Fruit fly (Drosophila melanogaster) whole organism, embryonic: Measurements from ENCODE around the gene NimB5.

Source experiments
- Abd-B ChIP-seq: fragments of 200-800 bp; sonication (Bioruptor generic); optimal IDR thresholded peaks from 2 replicates; lab custom pipeline; 2018; ENCODE audit warnings: missing biosample characterization, mild to moderate bottlenecking, missing genetic modification characterization, moderate library complexity
- CG1602 ChIP-seq: fragments of 200-800 bp; sonication (Bioruptor generic); optimal IDR thresholded peaks from 3 replicates; lab custom pipeline; 2016; ENCODE audit warnings: missing biosample characterization, missing genetic modification characterization
- CG2120 ChIP-seq: fragments of 200-800 bp; sonication (Bioruptor generic); optimal IDR thresholded peaks from 3 replicates; lab custom pipeline; 2016; ENCODE audit warnings: missing biosample characterization, missing genetic modification characterization
- CG8478 ChIP-seq: fragments of >200 bp; optimal IDR thresholded peaks from 2 replicates; lab custom pipeline; 2018
- Gsc ChIP-seq: fragments of 200-800 bp; sonication (Bioruptor generic); IDR thresholded peaks from 2 replicates; pipeline ENCODE4 v1.3.6; 2022; ENCODE audit warnings: missing biosample characterization, missing genetic modification characterization
- HLH54F ChIP-seq: fragments of 200-800 bp; sonication (Bioruptor generic); optimal IDR thresholded peaks from 3 replicates; lab custom pipeline; 2016; ENCODE audit warnings: missing biosample characterization, missing genetic modification characterization
- HLHmδ ChIP-seq: fragments of 200-800 bp; sonication (Bioruptor generic); optimal IDR thresholded peaks from 2 replicates; lab custom pipeline; 2018; ENCODE audit warnings: missing biosample characterization, mild to moderate bottlenecking, missing genetic modification characterization, moderate library complexity
- Hr39 ChIP-seq: fragments of >200 bp; optimal IDR thresholded peaks from 2 replicates; lab custom pipeline; 2017
- MBD-R2 ChIP-seq: fragments of 200-800 bp; sonication (Bioruptor generic); IDR thresholded peaks from 2 replicates; pipeline ENCODE4 v1.3.6; 2022; ENCODE audit warnings: missing biosample characterization, missing genetic modification characterization

- TF ChIP-seq MBD-R2 (GFP tag; lab: Robert Waterston, UW), result no peak
- no peak for TF ChIP-seq Abd-B (GFP tag; lab: Kevin White, UChicago)
- TF ChIP-seq CG1602, result no peak
- no peak for TF ChIP-seq Gsc
- TF ChIP-seq HLHmδ (GFP tag; lab: Kevin White, UChicago), result no peak
- no peak for TF ChIP-seq Hr39
- TF ChIP-seq HLH54F (GFP tag; lab: Kevin White, UChicago), result no peak
- TF ChIP-seq CG2120 (GFP tag; lab: Kevin White, UChicago), result no peak
- TF ChIP-seq CG8478, result no peak
Observed at dm6 chr2L:13976669-13977068, 6.7 kb downstream of the NimB5 start, which contains the start of gene NimC1.
